Fruit fly (Drosophila melanogaster) S2 (cell line): ENCODE results near the gene Atg4a.

ENCODE experiments used
- CG8478 ChIP-seq: fragments of >200 bp; optimal IDR thresholded peaks from 2 replicates; lab custom pipeline; 2018
- CTCF ChIP-seq, 2 experiments: fragments of >200 bp; optimal IDR thresholded peaks; 2 replicates each; lab custom pipeline; 2018

DNA sequence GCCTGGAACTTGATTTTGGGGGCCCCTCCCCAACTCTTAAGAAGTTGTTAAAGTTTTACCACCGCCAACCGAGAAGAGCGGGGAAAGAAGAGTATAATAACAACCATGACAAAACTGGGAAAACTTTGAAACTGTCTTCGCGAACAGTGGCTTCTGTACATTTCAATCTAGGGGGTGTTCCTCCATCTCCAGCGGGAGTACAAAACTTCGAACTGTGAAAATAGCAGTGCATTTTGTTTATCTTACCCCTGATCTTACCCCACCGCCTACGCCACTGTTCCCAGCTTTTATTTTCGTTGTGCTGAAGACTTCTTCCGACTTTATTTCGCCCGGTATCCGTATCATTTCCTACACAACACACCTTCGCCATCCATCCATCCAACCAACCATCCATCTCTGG, 9.8 kb upstream of the Atg4a start:
- no peak for TF ChIP-seq CG8478
- TF ChIP-seq CTCF (optimal IDR thresholded peaks at IDR 0.05; lab: Kevin White, UChicago) = no peak
